Worm (Caenorhabditis elegans) whole organism, L3 larva: Measurements from ENCODE around the gene C09F12.2.
A peak's percentile ranks its signal among the peaks of the same experiment; 100 is the strongest.

ENCODE experiments used
- ama-1 ChIP-seq: fragments of 150-350 bp; optimal IDR thresholded peaks from 2 replicates; lab custom pipeline; 2018
- ceh-16 ChIP-seq: sonication (generic microtip); optimal IDR thresholded peaks from 2 replicates; lab custom pipeline; 2017; ENCODE audit warnings: missing biosample characterization, missing genetic modification characterization
- ceh-82 ChIP-seq: fragments of 150-350 bp; optimal IDR thresholded peaks from 2 replicates; lab custom pipeline; 2014; ENCODE audit warnings: missing biosample characterization, missing genetic modification characterization
- ceh-9 ChIP-seq: sonication (generic microtip); optimal IDR thresholded peaks from 2 replicates; lab custom pipeline; 2018; ENCODE audit warnings: missing biosample characterization, missing genetic modification characterization
- elt-1 ChIP-seq: fragments of 150-350 bp; optimal IDR thresholded peaks from 2 replicates; lab custom pipeline; 2014; ENCODE audit warnings: missing biosample characterization, missing genetic modification characterization
- elt-2 ChIP-seq: sonication (generic microtip); optimal IDR thresholded peaks from 2 replicates; lab custom pipeline; 2016; ENCODE audit warnings: missing genetic modification reagents, mild to moderate bottlenecking, missing genetic modification characterization, missing compliant biosample characterization
- elt-3 ChIP-seq, 3 experiments: fragments of 150-350 bp in 1 of 3; sonication (generic microtip) in 2 of 3; optimal IDR thresholded peaks; 2 replicates in 2 of 3; 4 replicates in 1 of 3; lab custom pipeline; 2014 to 2017; ENCODE audit warnings: missing biosample characterization in 3 of 3, missing genetic modification characterization in 3 of 3
- eor-1 ChIP-seq, 2 experiments: fragments of 150-350 bp; optimal IDR thresholded peaks; 2 replicates each; lab custom pipeline; 2014 to 2018; ENCODE audit warnings: missing biosample characterization in 2 of 2, missing genetic modification characterization in 2 of 2
- fkh-2 ChIP-seq: fragments of 150-350 bp; optimal IDR thresholded peaks from 2 replicates; lab custom pipeline; 2014; ENCODE audit warnings: missing biosample characterization, missing genetic modification reagents, missing genetic modification characterization
- hmg-11 ChIP-seq: sonication (generic microtip); optimal IDR thresholded peaks from 2 replicates; lab custom pipeline; 2016; ENCODE audit warnings: missing genetic modification characterization, missing compliant biosample characterization
- jun-1 ChIP-seq: fragments of 150-350 bp; optimal IDR thresholded peaks from 2 replicates; lab custom pipeline; 2014; ENCODE audit warnings: missing biosample characterization, missing genetic modification reagents, missing genetic modification characterization
- lin-15B ChIP-seq: fragments of 150-350 bp; optimal IDR thresholded peaks from 2 replicates; lab custom pipeline; 2014; ENCODE audit warnings: missing biosample characterization, missing genetic modification characterization
- lsy-12 ChIP-seq: sonication (generic microtip); optimal IDR thresholded peaks from 2 replicates; lab custom pipeline; 2016; ENCODE audit warnings: mild to moderate bottlenecking, missing genetic modification characterization, missing compliant biosample characterization
- mml-1 ChIP-seq: fragments of 150-350 bp; sonication (generic microtip); optimal IDR thresholded peaks from 3 replicates; lab custom pipeline; 2014; ENCODE audit warnings: missing biosample characterization, missing genetic modification characterization
- nfya-1 ChIP-seq: sonication (generic microtip); optimal IDR thresholded peaks from 2 replicates; lab custom pipeline; 2017; ENCODE audit warnings: missing genetic modification characterization, mild to moderate bottlenecking, missing compliant biosample characterization, antibody characterized with exemption, moderate library complexity; ENCODE audit not compliant: insufficient read depth
- nhr-12 ChIP-seq: fragments of 150-350 bp; optimal IDR thresholded peaks from 2 replicates; lab custom pipeline; 2014; ENCODE audit warnings: missing biosample characterization, missing genetic modification characterization
- nhr-23 ChIP-seq: fragments of 150-350 bp; optimal IDR thresholded peaks from 2 replicates; lab custom pipeline; 2014; ENCODE audit warnings: missing biosample characterization, missing genetic modification reagents, missing genetic modification characterization
- nhr-237 ChIP-seq: fragments of 150-350 bp; optimal IDR thresholded peaks from 2 replicates; lab custom pipeline; 2014; ENCODE audit warnings: missing biosample characterization, missing genetic modification characterization
- nhr-25 ChIP-seq: sonication (generic microtip); optimal IDR thresholded peaks from 2 replicates; lab custom pipeline; 2017; ENCODE audit warnings: missing biosample characterization, missing genetic modification characterization
- nhr-28 ChIP-seq: fragments of 150-350 bp; optimal IDR thresholded peaks from 2 replicates; lab custom pipeline; 2014; ENCODE audit warnings: missing biosample characterization, missing genetic modification characterization
- nhr-43 ChIP-seq: sonication (generic microtip); optimal IDR thresholded peaks from 2 replicates; lab custom pipeline; 2016; ENCODE audit warnings: mild to moderate bottlenecking, missing genetic modification characterization, missing compliant biosample characterization; ENCODE audit not compliant: poor library complexity, severe bottlenecking
- nhr-67 ChIP-seq: fragments of 150-350 bp; optimal IDR thresholded peaks from 2 replicates; lab custom pipeline; 2014; ENCODE audit warnings: missing biosample characterization, missing genetic modification characterization
- nhr-76 ChIP-seq: fragments of 150-350 bp; sonication (generic microtip); optimal IDR thresholded peaks from 5 replicates; lab custom pipeline; 2014; ENCODE audit warnings: missing biosample characterization, missing genetic modification characterization
- nhr-77 ChIP-seq: fragments of 150-350 bp; optimal IDR thresholded peaks from 2 replicates; lab custom pipeline; 2014; ENCODE audit warnings: missing biosample characterization, missing genetic modification characterization
- pqm-1 ChIP-seq: fragments of 150-350 bp; optimal IDR thresholded peaks from 2 replicates; lab custom pipeline; 2017; ENCODE audit warnings: missing biosample characterization, missing genetic modification characterization, inconsistent platforms
- sea-2 ChIP-seq: fragments of 150-350 bp; sonication (generic microtip); optimal IDR thresholded peaks from 4 replicates; lab custom pipeline; 2014; ENCODE audit warnings: missing biosample characterization, missing genetic modification reagents, missing genetic modification characterization
- skn-1 ChIP-seq: fragments of 150-350 bp; optimal IDR thresholded peaks from 2 replicates; lab custom pipeline; 2014; ENCODE audit warnings: missing biosample characterization, missing genetic modification characterization
- snpc-4 ChIP-seq: fragments of 150-350 bp; optimal IDR thresholded peaks from 2 replicates; lab custom pipeline; 2014; ENCODE audit warnings: missing biosample characterization, missing genetic modification characterization
- unc-39 ChIP-seq: sonication (generic microtip); optimal IDR thresholded peaks from 4 replicates; lab custom pipeline; 2017; ENCODE audit warnings: missing biosample characterization, missing genetic modification characterization
- unc-62 ChIP-seq: fragments of 150-350 bp; sonication (generic microtip); optimal IDR thresholded peaks from 4 replicates; lab custom pipeline; 2014; ENCODE audit warnings: missing biosample characterization, missing genetic modification reagents, missing genetic modification characterization
- ztf-11 ChIP-seq: fragments of 150-350 bp; optimal IDR thresholded peaks from 2 replicates; lab custom pipeline; 2014; ENCODE audit warnings: missing biosample characterization, missing genetic modification characterization
- ztf-4 ChIP-seq: fragments of 150-350 bp; optimal IDR thresholded peaks from 2 replicates; lab custom pipeline; 2014; ENCODE audit warnings: missing biosample characterization, missing genetic modification characterization

C09F12.2 gene

DNA sequence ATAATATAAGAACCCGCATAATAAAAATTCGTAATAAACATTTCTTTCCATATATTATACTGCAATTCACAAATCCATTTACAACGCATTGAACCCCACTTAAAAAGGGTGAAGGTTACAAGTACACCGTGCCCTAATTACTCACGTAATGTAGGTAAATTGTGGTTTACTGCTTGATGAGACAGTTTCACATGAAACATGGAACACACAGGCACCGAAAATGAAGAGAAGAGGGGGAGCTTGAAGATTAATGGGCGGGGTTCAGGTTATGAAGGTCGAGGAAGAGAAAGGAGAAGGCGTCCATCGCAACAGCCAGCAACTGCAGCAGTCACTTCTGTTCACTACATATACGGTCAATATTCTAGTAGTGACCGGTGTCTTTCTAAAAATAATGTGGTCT is 6.0 kb downstream of the C09F12.2 start, which contains the start of gene lpr-6:
Gene lpr-6, plus strand, starts transcription at position 251 of the 400 bp plus-strand sequence.
- peak; percentile 5 for TF ChIP-seq nhr-25 (tag; lab: Kevin White, UChicago)
- TF ChIP-seq nhr-23: peak; percentile 87
- peak; percentile 11 for TF ChIP-seq ama-1 (lab: Kevin White, UChicago)
- TF ChIP-seq sea-2: no peak
- TF ChIP-seq nhr-43 (tag; lab: Kevin White, UChicago): peak; percentile 86
- TF ChIP-seq lin-15B (tag; lab: Kevin White, UChicago): no peak

DNA sequence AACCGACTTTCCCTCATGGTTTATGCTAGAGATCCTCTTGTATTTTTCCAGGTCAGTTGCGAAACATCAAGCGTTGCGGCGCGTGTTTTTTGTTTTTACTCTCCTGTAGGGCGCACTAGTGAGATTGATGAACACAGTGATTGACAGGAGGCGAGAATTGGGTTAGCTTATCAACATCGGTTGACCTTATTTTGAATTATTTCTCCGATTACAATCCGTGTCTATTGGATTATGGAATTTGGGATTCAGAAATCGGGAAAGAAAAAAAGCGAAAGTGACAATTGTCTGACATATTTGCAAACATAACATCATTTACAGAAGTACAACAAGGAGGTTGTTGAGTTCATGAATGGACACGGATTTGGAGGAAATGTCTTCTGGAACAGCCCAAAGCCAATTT is 7.2 kb downstream of the C09F12.2 start:
- TF ChIP-seq snpc-4: no peak
- no peak for TF ChIP-seq fkh-2
- peak; percentile 14 for TF ChIP-seq nhr-43 (tag; lab: Kevin White, UChicago)
- TF ChIP-seq ceh-9 (tag; lab: Kevin White, UChicago): no peak
- no peak for TF ChIP-seq unc-39 (tag; lab: Kevin White, UChicago)
- TF ChIP-seq nhr-77 (tag; lab: Kevin White, UChicago): no peak
- no peak for TF ChIP-seq pqm-1
- no peak for TF ChIP-seq nhr-237
- no peak for TF ChIP-seq nhr-12 (tag; lab: Kevin White, UChicago)
- peak in 1 of 3 experiments; percentile 26 for TF ChIP-seq elt-3 (tag; optimal IDR thresholded peaks at IDR 0.05; lab: Kevin White, UChicago)
- TF ChIP-seq nhr-28 (tag; lab: Kevin White, UChicago): no peak
- TF ChIP-seq lin-15B (tag; lab: Kevin White, UChicago): no peak
- peak; percentile 65 for TF ChIP-seq ama-1 (lab: Kevin White, UChicago)
- TF ChIP-seq nhr-23: peak; percentile 96
- no peak for TF ChIP-seq ceh-82 (tag; lab: Kevin White, UChicago)
- TF ChIP-seq ceh-16 (tag; lab: Kevin White, UChicago): no peak
- TF ChIP-seq nhr-67 (tag; lab: Kevin White, UChicago): no peak

DNA sequence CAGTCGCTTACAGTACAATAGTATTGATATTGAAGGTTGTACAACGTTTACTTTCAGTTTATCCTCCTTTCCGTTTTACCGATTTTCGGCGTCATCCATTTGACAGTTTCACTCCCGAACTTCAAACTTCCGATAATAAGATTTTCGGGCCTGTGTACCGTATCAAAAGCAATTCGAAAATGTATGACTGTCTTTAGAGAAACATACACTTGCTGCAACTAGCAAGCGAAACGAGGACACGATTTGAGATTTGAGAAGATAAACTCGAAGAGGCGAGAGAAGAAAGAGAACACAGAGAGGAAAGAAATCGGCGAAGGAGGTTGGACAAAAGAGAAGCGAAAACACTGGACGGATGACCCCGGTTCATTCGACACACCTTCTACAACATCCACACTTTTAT is 8.2 kb downstream of the C09F12.2 start, which contains the start of gene lpr-5:
Gene lpr-5, plus strand, starts transcription at position 220 of the 400 bp plus-strand sequence.
- TF ChIP-seq hmg-11 (tag; lab: Kevin White, UChicago): no peak
- no peak for TF ChIP-seq nfya-1 (tag; lab: Kevin White, UChicago)
- peak; percentile 8 for TF ChIP-seq nhr-43 (tag; lab: Kevin White, UChicago)
- TF ChIP-seq lsy-12 (tag; lab: Kevin White, UChicago): no peak
- TF ChIP-seq ama-1 (lab: Kevin White, UChicago): no peak
- peak; percentile 57 for TF ChIP-seq nhr-25 (tag; lab: Kevin White, UChicago)
- no peak for TF ChIP-seq elt-2 (tag; lab: Kevin White, UChicago)
- peak; percentile 5 for TF ChIP-seq elt-1 (tag; lab: Kevin White, UChicago)
- TF ChIP-seq nhr-237: no peak
- no peak for TF ChIP-seq nhr-76
- peak; percentile 82 for TF ChIP-seq nhr-23

DNA sequence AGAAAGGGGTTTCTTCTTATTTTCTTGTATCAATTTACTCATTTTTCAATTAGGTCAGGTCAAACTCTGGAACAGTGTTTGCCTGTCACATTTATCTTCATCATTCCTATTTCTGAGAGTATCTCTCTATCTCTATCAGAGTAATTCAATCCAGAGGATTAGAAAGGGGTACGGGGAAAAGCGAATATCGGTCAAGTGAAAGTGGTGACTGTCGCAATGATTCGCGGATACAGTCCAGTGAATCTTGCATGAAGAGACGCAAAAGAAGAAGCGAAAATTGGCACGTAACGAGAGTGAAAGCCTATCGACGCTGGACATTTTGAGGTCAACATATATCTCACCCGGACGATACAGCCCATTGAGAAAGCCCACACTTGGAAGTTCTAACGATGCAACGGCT is 11.1 kb downstream of the C09F12.2 start, which contains the start of gene lpr-4:
Gene lpr-4, plus strand, starts transcription at position 328 of the 400 bp plus-strand sequence.
- TF ChIP-seq nhr-25 (tag; lab: Kevin White, UChicago): peak; percentile 49
- TF ChIP-seq nhr-43 (tag; lab: Kevin White, UChicago): peak; percentile 56
- TF ChIP-seq jun-1 (tag; lab: Kevin White, UChicago): no peak
- TF ChIP-seq nhr-23: peak; percentile 99
- TF ChIP-seq unc-62 (GFP tag; lab: Kevin White, UChicago): peak; percentile 60

DNA sequence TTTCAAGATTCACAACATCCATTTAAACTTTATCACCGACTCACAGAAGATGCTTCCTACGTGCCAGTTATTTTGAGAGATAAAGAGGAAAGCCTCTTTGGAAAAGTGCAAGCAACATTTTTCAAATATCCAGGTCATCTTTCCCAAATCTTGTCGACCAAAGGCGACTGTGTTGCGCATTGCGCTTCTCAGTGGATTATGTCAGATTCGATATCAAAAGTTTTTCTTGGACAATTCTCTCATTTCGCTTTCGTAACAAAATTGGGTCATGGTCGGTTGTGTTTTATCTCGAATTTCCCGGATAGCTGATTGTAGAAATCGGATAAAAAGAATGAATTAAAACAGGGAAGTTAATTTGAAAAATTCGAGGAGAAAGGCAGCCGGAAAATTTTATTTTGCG is 13.5 kb downstream of the C09F12.2 start:
- TF ChIP-seq skn-1 (tag; lab: Kevin White, UChicago) (no peak), snpc-4 (no peak), pqm-1 (no peak), ztf-11 (tag; lab: Kevin White, UChicago) (no peak), elt-3 (tag; optimal IDR thresholded peaks at IDR 0.05; lab: Kevin White, UChicago) (no peak), lin-15B (tag; lab: Kevin White, UChicago) (no peak), nhr-23 (peak; percentile 93), nhr-43 (tag; lab: Kevin White, UChicago) (peak; percentile 27), eor-1 (tag; optimal IDR thresholded peaks at IDR 0.05; lab: Kevin White, UChicago) (no peak), mml-1 (tag; lab: Kevin White, UChicago) (no peak), ztf-4 (tag; lab: Kevin White, UChicago) (no peak)
- TF ChIP-seq, all 47 proteins: peak for 2
